Worm (Caenorhabditis elegans) whole organism, L3 larva: ENCODE data around the gene rbx-1.

Experiments
- ZK546.5 ChIP-seq: sonication (generic microtip); optimal IDR thresholded peaks from 2 replicates; lab custom pipeline; 2017; ENCODE audit warnings: missing biosample characterization, missing genetic modification characterization
- aly-2 ChIP-seq: fragments of 150-350 bp; optimal IDR thresholded peaks from 2 replicates; lab custom pipeline; 2014; ENCODE audit warnings: missing biosample characterization, missing genetic modification characterization
- ama-1 ChIP-seq: fragments of 150-350 bp; optimal IDR thresholded peaks from 2 replicates; lab custom pipeline; 2018
- ceh-16 ChIP-seq: sonication (generic microtip); optimal IDR thresholded peaks from 2 replicates; lab custom pipeline; 2017; ENCODE audit warnings: missing biosample characterization, missing genetic modification characterization
- ceh-28 ChIP-seq: fragments of 150-350 bp; optimal IDR thresholded peaks from 2 replicates; lab custom pipeline; 2014; ENCODE audit warnings: missing biosample characterization, missing genetic modification reagents, missing genetic modification characterization
- daf-12 ChIP-seq: fragments of 150-350 bp; optimal IDR thresholded peaks from 2 replicates; lab custom pipeline; 2014; ENCODE audit warnings: missing biosample characterization, missing genetic modification reagents, missing genetic modification characterization
- egl-27 ChIP-seq: sonication (generic microtip); optimal IDR thresholded peaks from 4 replicates; lab custom pipeline; 2017; ENCODE audit warnings: missing biosample characterization, missing genetic modification reagents, missing genetic modification characterization
- elt-1 ChIP-seq: fragments of 150-350 bp; optimal IDR thresholded peaks from 2 replicates; lab custom pipeline; 2014; ENCODE audit warnings: missing biosample characterization, missing genetic modification characterization
- elt-2 ChIP-seq: sonication (generic microtip); optimal IDR thresholded peaks from 2 replicates; lab custom pipeline; 2016; ENCODE audit warnings: missing genetic modification reagents, mild to moderate bottlenecking, missing genetic modification characterization, missing compliant biosample characterization
- elt-3 ChIP-seq, 3 experiments: fragments of 150-350 bp in 1 of 3; sonication (generic microtip) in 2 of 3; optimal IDR thresholded peaks; 2 replicates in 2 of 3; 4 replicates in 1 of 3; lab custom pipeline; 2014 to 2017; ENCODE audit warnings: missing biosample characterization in 3 of 3, missing genetic modification characterization in 3 of 3
- fkh-10 ChIP-seq: sonication (generic microtip); optimal IDR thresholded peaks from 2 replicates; lab custom pipeline; 2017; ENCODE audit warnings: missing biosample characterization, missing genetic modification reagents, missing genetic modification characterization
- fkh-2 ChIP-seq: fragments of 150-350 bp; optimal IDR thresholded peaks from 2 replicates; lab custom pipeline; 2014; ENCODE audit warnings: missing biosample characterization, missing genetic modification reagents, missing genetic modification characterization
- fos-1 ChIP-seq: fragments of 150-350 bp; optimal IDR thresholded peaks from 2 replicates; lab custom pipeline; 2014; ENCODE audit warnings: missing biosample characterization, missing genetic modification characterization
- jun-1 ChIP-seq: fragments of 150-350 bp; optimal IDR thresholded peaks from 2 replicates; lab custom pipeline; 2014; ENCODE audit warnings: missing biosample characterization, missing genetic modification reagents, missing genetic modification characterization
- lin-15B ChIP-seq: fragments of 150-350 bp; optimal IDR thresholded peaks from 2 replicates; lab custom pipeline; 2014; ENCODE audit warnings: missing biosample characterization, missing genetic modification characterization
- lsy-12 ChIP-seq: sonication (generic microtip); optimal IDR thresholded peaks from 2 replicates; lab custom pipeline; 2016; ENCODE audit warnings: mild to moderate bottlenecking, missing genetic modification characterization, missing compliant biosample characterization
- mml-1 ChIP-seq: fragments of 150-350 bp; sonication (generic microtip); optimal IDR thresholded peaks from 3 replicates; lab custom pipeline; 2014; ENCODE audit warnings: missing biosample characterization, missing genetic modification characterization
- nfya-1 ChIP-seq: sonication (generic microtip); optimal IDR thresholded peaks from 2 replicates; lab custom pipeline; 2017; ENCODE audit warnings: missing genetic modification characterization, mild to moderate bottlenecking, missing compliant biosample characterization, antibody characterized with exemption, moderate library complexity; ENCODE audit not compliant: insufficient read depth
- nhr-11 ChIP-seq: fragments of 150-350 bp; optimal IDR thresholded peaks from 2 replicates; lab custom pipeline; 2014; ENCODE audit warnings: missing biosample characterization, missing genetic modification characterization
- nhr-23 ChIP-seq: fragments of 150-350 bp; optimal IDR thresholded peaks from 2 replicates; lab custom pipeline; 2014; ENCODE audit warnings: missing biosample characterization, missing genetic modification reagents, missing genetic modification characterization
- nhr-237 ChIP-seq: fragments of 150-350 bp; optimal IDR thresholded peaks from 2 replicates; lab custom pipeline; 2014; ENCODE audit warnings: missing biosample characterization, missing genetic modification characterization
- nhr-25 ChIP-seq: sonication (generic microtip); optimal IDR thresholded peaks from 2 replicates; lab custom pipeline; 2017; ENCODE audit warnings: missing biosample characterization, missing genetic modification characterization
- nhr-28 ChIP-seq: fragments of 150-350 bp; optimal IDR thresholded peaks from 2 replicates; lab custom pipeline; 2014; ENCODE audit warnings: missing biosample characterization, missing genetic modification characterization
- nhr-43 ChIP-seq: sonication (generic microtip); optimal IDR thresholded peaks from 2 replicates; lab custom pipeline; 2016; ENCODE audit warnings: mild to moderate bottlenecking, missing genetic modification characterization, missing compliant biosample characterization; ENCODE audit not compliant: poor library complexity, severe bottlenecking
- nhr-67 ChIP-seq: fragments of 150-350 bp; optimal IDR thresholded peaks from 2 replicates; lab custom pipeline; 2014; ENCODE audit warnings: missing biosample characterization, missing genetic modification characterization
- nhr-76 ChIP-seq: fragments of 150-350 bp; sonication (generic microtip); optimal IDR thresholded peaks from 5 replicates; lab custom pipeline; 2014; ENCODE audit warnings: missing biosample characterization, missing genetic modification characterization
- nhr-77 ChIP-seq: fragments of 150-350 bp; optimal IDR thresholded peaks from 2 replicates; lab custom pipeline; 2014; ENCODE audit warnings: missing biosample characterization, missing genetic modification characterization
- pha-4 ChIP-seq: fragments of 150-350 bp; optimal IDR thresholded peaks from 2 replicates; lab custom pipeline; 2014; ENCODE audit warnings: missing biosample characterization, missing genetic modification reagents, missing genetic modification characterization
- pqm-1 ChIP-seq: fragments of 150-350 bp; optimal IDR thresholded peaks from 2 replicates; lab custom pipeline; 2017; ENCODE audit warnings: missing biosample characterization, missing genetic modification characterization, inconsistent platforms
- sea-2 ChIP-seq: fragments of 150-350 bp; sonication (generic microtip); optimal IDR thresholded peaks from 4 replicates; lab custom pipeline; 2014; ENCODE audit warnings: missing biosample characterization, missing genetic modification reagents, missing genetic modification characterization
- skn-1 ChIP-seq: fragments of 150-350 bp; optimal IDR thresholded peaks from 2 replicates; lab custom pipeline; 2014; ENCODE audit warnings: missing biosample characterization, missing genetic modification characterization
- snpc-4 ChIP-seq: fragments of 150-350 bp; optimal IDR thresholded peaks from 2 replicates; lab custom pipeline; 2014; ENCODE audit warnings: missing biosample characterization, missing genetic modification characterization
- unc-62 ChIP-seq: fragments of 150-350 bp; sonication (generic microtip); optimal IDR thresholded peaks from 4 replicates; lab custom pipeline; 2014; ENCODE audit warnings: missing biosample characterization, missing genetic modification reagents, missing genetic modification characterization
- ztf-11 ChIP-seq: fragments of 150-350 bp; optimal IDR thresholded peaks from 2 replicates; lab custom pipeline; 2014; ENCODE audit warnings: missing biosample characterization, missing genetic modification characterization

rbx-1 gene

ce11 chrV:9714909-9715308, 24.6 kb upstream of the rbx-1 start, which contains the start of gene F40F9.3:
F40F9.3 (plus strand) TSS chrV:9715209.
- TF ChIP-seq ceh-16 (no peak), sea-2 (GFP tag; lab: Kevin White, UChicago) (no peak), fos-1 (tag; lab: Kevin White, UChicago) (no peak), lsy-12 (tag; lab: Kevin White, UChicago) (no peak), nhr-77 (tag; lab: Kevin White, UChicago) (no peak), snpc-4 (tag; lab: Kevin White, UChicago) (no peak), ceh-28 (no peak), nhr-76 (no peak), nhr-23 (tag; lab: Kevin White, UChicago) (no peak), fkh-10 (no peak), ztf-11 (tag; lab: Kevin White, UChicago) (no peak)
- TF ChIP-seq, all 47 proteins: peak for 0

- TF ChIP-seq nhr-28 (tag; lab: Kevin White, UChicago) (no peak), lsy-12 (tag; lab: Kevin White, UChicago) (no peak), ceh-16 (no peak), jun-1 (tag; lab: Kevin White, UChicago) (no peak), fos-1 (tag; lab: Kevin White, UChicago) (no peak), ZK546.5 (tag; lab: Kevin White, UChicago) (no peak), nhr-25 (tag; lab: Kevin White, UChicago) (no peak), aly-2 (no peak), lin-15B (no peak), ama-1 (lab: Kevin White, UChicago) (no peak), nhr-11 (tag; lab: Kevin White, UChicago) (no peak)
Measured at ce11 chrV:9713532-9713931, 23.2 kb upstream of the rbx-1 start, which contains the start of gene F40F9.10. F40F9.10 (minus strand) TSS chrV:9713632.

ce11 chrV:9712418-9713173, 22.3 kb upstream of the rbx-1 start:
- peak; percentile 59 for TF ChIP-seq elt-2 (tag; lab: Kevin White, UChicago)
- no peak for TF ChIP-seq lsy-12 (tag; lab: Kevin White, UChicago)
- TF ChIP-seq fos-1 (tag; lab: Kevin White, UChicago) = no peak
- TF ChIP-seq skn-1 (tag; lab: Kevin White, UChicago) = no peak
- TF ChIP-seq jun-1 (tag; lab: Kevin White, UChicago) = peak; percentile 39
- TF ChIP-seq ama-1 (lab: Kevin White, UChicago) = no peak
- no peak for TF ChIP-seq fkh-2 (tag; lab: Kevin White, UChicago)
- no peak for TF ChIP-seq daf-12 (tag; lab: Kevin White, UChicago)
- TF ChIP-seq elt-1 (tag; lab: Kevin White, UChicago) = no peak
- no peak for TF ChIP-seq mml-1 (tag; lab: Kevin White, UChicago)
- peak; percentile 32 for TF ChIP-seq pqm-1 (tag; lab: Kevin White, UChicago)
- no peak for TF ChIP-seq egl-27
- TF ChIP-seq nhr-43 (tag; lab: Kevin White, UChicago) = no peak
- no peak for TF ChIP-seq lin-15B

ce11 chrV:9711174-9711573, 20.9 kb upstream of the rbx-1 start:
- TF ChIP-seq elt-3 (tag; optimal IDR thresholded peaks at IDR 0.05; lab: Kevin White, UChicago) (no peak), nhr-237 (tag; lab: Kevin White, UChicago) (no peak), ZK546.5 (tag; lab: Kevin White, UChicago) (no peak), skn-1 (tag; lab: Kevin White, UChicago) (no peak), ceh-28 (no peak), pha-4 (peak; percentile 15), nhr-28 (tag; lab: Kevin White, UChicago) (no peak), unc-62 (GFP tag; lab: Kevin White, UChicago) (no peak), nhr-11 (tag; lab: Kevin White, UChicago) (no peak), lsy-12 (tag; lab: Kevin White, UChicago) (no peak), nhr-67 (tag; lab: Kevin White, UChicago) (no peak), fkh-2 (tag; lab: Kevin White, UChicago) (no peak), pqm-1 (tag; lab: Kevin White, UChicago) (peak; percentile 79), sea-2 (GFP tag; lab: Kevin White, UChicago) (no peak), lin-15B (no peak), nfya-1 (tag; lab: Kevin White, UChicago) (no peak), nhr-77 (tag; lab: Kevin White, UChicago) (no peak), elt-2 (tag; lab: Kevin White, UChicago) (peak; percentile 71), ztf-11 (tag; lab: Kevin White, UChicago) (no peak)
